Worm (Caenorhabditis elegans) whole organism, L1 larva: ENCODE measurements around the gene C10B5.3.

Experiments used
- Y116A8C.19 ChIP-seq: sonication (generic microtip); optimal IDR thresholded peaks from 2 replicates; lab custom pipeline; 2016; ENCODE audit warnings: missing compliant biosample characterization, missing genetic modification characterization, borderline replicate concordance
- ama-1 ChIP-seq: fragments of 150-350 bp; optimal IDR thresholded peaks from 2 replicates; lab custom pipeline; 2014
- fos-1 ChIP-seq: fragments of 150-350 bp; optimal IDR thresholded peaks from 2 replicates; lab custom pipeline; 2014; ENCODE audit warnings: missing biosample characterization, missing genetic modification characterization
- jun-1 ChIP-seq: fragments of 150-350 bp; optimal IDR thresholded peaks from 2 replicates; lab custom pipeline; 2014; ENCODE audit warnings: missing biosample characterization, missing genetic modification reagents, missing genetic modification characterization
- mef-2 ChIP-seq: fragments of 150-350 bp; optimal IDR thresholded peaks from 2 replicates; lab custom pipeline; 2014; ENCODE audit warnings: missing biosample characterization, missing genetic modification characterization
- mep-1 ChIP-seq: fragments of 150-350 bp; optimal IDR thresholded peaks from 2 replicates; lab custom pipeline; 2014; ENCODE audit warnings: missing biosample characterization, missing genetic modification characterization
- nhr-11 ChIP-seq: fragments of 150-350 bp; optimal IDR thresholded peaks from 2 replicates; lab custom pipeline; 2014; ENCODE audit warnings: missing biosample characterization, missing genetic modification characterization
- nhr-28 ChIP-seq: fragments of 150-350 bp; optimal IDR thresholded peaks from 2 replicates; lab custom pipeline; 2014; ENCODE audit warnings: missing biosample characterization, missing genetic modification characterization
- nhr-76 ChIP-seq: sonication (generic microtip); optimal IDR thresholded peaks from 2 replicates; lab custom pipeline; 2017; ENCODE audit warnings: missing biosample characterization, missing genetic modification characterization
- nhr-77 ChIP-seq: fragments of 150-350 bp; optimal IDR thresholded peaks from 2 replicates; lab custom pipeline; 2014; ENCODE audit warnings: missing biosample characterization, missing genetic modification characterization
- pqm-1 ChIP-seq: sonication (generic microtip); optimal IDR thresholded peaks from 3 replicates; lab custom pipeline; 2017; ENCODE audit warnings: missing biosample characterization, missing genetic modification characterization
- snpc-4 ChIP-seq: fragments of 150-350 bp; optimal IDR thresholded peaks from 2 replicates; lab custom pipeline; 2014; ENCODE audit warnings: missing biosample characterization, missing genetic modification characterization
- zag-1 ChIP-seq: fragments of 150-350 bp; optimal IDR thresholded peaks from 2 replicates; lab custom pipeline; 2014; ENCODE audit warnings: missing biosample characterization, missing genetic modification characterization
- ztf-11 ChIP-seq, 2 experiments: sonication (generic microtip); optimal IDR thresholded peaks; 2 replicates each; lab custom pipeline; 2016 to 2017; ENCODE audit warnings: missing genetic modification characterization in 2 of 2, missing biosample characterization in 1 of 2, missing compliant biosample characterization in 1 of 2

ce11 chrV:8622314-8622713 lies 34.3 kb upstream of the C10B5.3 start, which contains the start of gene F41E6.1:
- TF ChIP-seq nhr-77 (tag; lab: Kevin White, UChicago), result no peak
- TF ChIP-seq mep-1 (tag; lab: Kevin White, UChicago), result no peak
- TF ChIP-seq nhr-28 (tag; lab: Kevin White, UChicago), result no peak
- no peak for TF ChIP-seq Y116A8C.19 (tag; lab: Kevin White, UChicago)
- no peak for TF ChIP-seq ama-1 (lab: Kevin White, UChicago)
- no peak for TF ChIP-seq snpc-4 (tag; lab: Kevin White, UChicago)
- TF ChIP-seq mef-2 (tag; lab: Kevin White, UChicago), result no peak
- TF ChIP-seq nhr-76 (tag; lab: Kevin White, UChicago), result no peak
- no peak for TF ChIP-seq pqm-1 (tag; lab: Kevin White, UChicago)
- no peak for TF ChIP-seq zag-1 (tag; lab: Kevin White, UChicago)
- no peak for TF ChIP-seq jun-1 (tag; lab: Kevin White, UChicago)
- no peak for TF ChIP-seq ztf-11 (tag; optimal IDR thresholded peaks at IDR 0.05; lab: Kevin White, UChicago)
- TF ChIP-seq fos-1 (tag; lab: Kevin White, UChicago), result no peak
- no peak for TF ChIP-seq nhr-11 (tag; lab: Kevin White, UChicago)
